Fruit fly (Drosophila melanogaster) whole organism, embryonic: ENCODE data around the gene HisCl1.

Experiments
- B-H2 ChIP-seq: fragments of 200-800 bp; sonication (Bioruptor generic); optimal IDR thresholded peaks from 2 replicates; lab custom pipeline; 2018; ENCODE audit warnings: missing biosample characterization, mild to moderate bottlenecking, missing genetic modification characterization
- Blimp-1 ChIP-seq: fragments of 200-800 bp; sonication (Bioruptor generic); optimal IDR thresholded peaks from 3 replicates; lab custom pipeline; 2018; ENCODE audit warnings: missing biosample characterization, missing genetic modification characterization, mild to moderate bottlenecking, moderate library complexity, missing genetic modification reagents
- CG10366 ChIP-seq: fragments of 200-800 bp; sonication (Bioruptor generic); IDR thresholded peaks from 2 replicates; pipeline ENCODE4 v1.3.6; 2022; ENCODE audit warnings: missing biosample characterization, missing genetic modification characterization
- CG10462 ChIP-seq: fragments of 200-800 bp; sonication (Bioruptor generic); optimal IDR thresholded peaks from 2 replicates; lab custom pipeline; 2016; ENCODE audit warnings: missing biosample characterization, missing genetic modification characterization
- CG10543 ChIP-seq: fragments of 200-800 bp; sonication (Bioruptor generic); optimal IDR thresholded peaks from 3 replicates; lab custom pipeline; 2017; ENCODE audit warnings: missing biosample characterization, mild to moderate bottlenecking, missing genetic modification characterization, moderate library complexity
- CG11723 ChIP-seq: fragments of 200-800 bp; sonication (Bioruptor generic); optimal IDR thresholded peaks from 2 replicates; lab custom pipeline; 2017; ENCODE audit warnings: missing biosample characterization, mild to moderate bottlenecking, missing genetic modification characterization
- CG12071 ChIP-seq: fragments of 200-800 bp; sonication (Bioruptor generic); optimal IDR thresholded peaks from 3 replicates; lab custom pipeline; 2018; ENCODE audit warnings: missing biosample characterization, mild to moderate bottlenecking, missing genetic modification characterization
- CG12659 ChIP-seq: fragments of 200-800 bp; sonication (Bioruptor generic); optimal IDR thresholded peaks from 3 replicates; lab custom pipeline; 2017; ENCODE audit warnings: mild to moderate bottlenecking, missing biosample characterization, missing genetic modification reagents, missing genetic modification characterization
- CG12769 ChIP-seq: fragments of 200-800 bp; sonication (Bioruptor generic); optimal IDR thresholded peaks from 2 replicates; lab custom pipeline; 2019; ENCODE audit warnings: missing biosample characterization, mild to moderate bottlenecking, missing genetic modification characterization, moderate library complexity
- CG15011 ChIP-seq: fragments of 200-800 bp; sonication (Bioruptor generic); optimal IDR thresholded peaks from 3 replicates; lab custom pipeline; 2018; ENCODE audit warnings: missing biosample characterization, mild to moderate bottlenecking, missing genetic modification characterization
- CG1529 ChIP-seq: fragments of 200-800 bp; sonication (Bioruptor generic); optimal IDR thresholded peaks from 3 replicates; lab custom pipeline; 2018; ENCODE audit warnings: missing biosample characterization, missing genetic modification characterization
- CG16779 ChIP-seq: fragments of 200-800 bp; sonication (Bioruptor generic); IDR thresholded peaks from 2 replicates; pipeline ENCODE4 v1.3.6; 2022; ENCODE audit warnings: missing biosample characterization, missing genetic modification characterization
- CG17829 ChIP-seq: fragments of 200-800 bp; optimal IDR thresholded peaks from 2 replicates; lab custom pipeline; 2019; ENCODE audit warnings: missing biosample characterization, mild to moderate bottlenecking, missing genetic modification characterization, moderate library complexity
- CG17912 ChIP-seq: fragments of 200-800 bp; sonication (Bioruptor generic); optimal IDR thresholded peaks from 2 replicates; lab custom pipeline; 2018; ENCODE audit warnings: missing biosample characterization, mild to moderate bottlenecking, missing genetic modification characterization
- CG2199 ChIP-seq: fragments of 200-800 bp; sonication (Bioruptor generic); IDR thresholded peaks from 3 replicates; pipeline ENCODE4 v1.3.6; 2022; ENCODE audit warnings: missing biosample characterization, missing genetic modification characterization
- CG2678 ChIP-seq: fragments of 200-800 bp; sonication (Bioruptor generic); optimal IDR thresholded peaks from 3 replicates; lab custom pipeline; 2019; ENCODE audit warnings: missing biosample characterization, mild to moderate bottlenecking, missing genetic modification characterization, moderate library complexity
- CG30403 ChIP-seq: fragments of 200-800 bp; sonication (Bioruptor generic); optimal IDR thresholded peaks from 3 replicates; lab custom pipeline; 2016; ENCODE audit warnings: missing biosample characterization, missing genetic modification characterization
- CG32767 ChIP-seq: fragments of 200-800 bp; sonication (Bioruptor generic); IDR thresholded peaks from 2 replicates; pipeline ENCODE4 v1.3.6; 2022; ENCODE audit warnings: missing biosample characterization, missing genetic modification characterization
- CG3281 ChIP-seq: fragments of 200-800 bp; sonication (Bioruptor generic); optimal IDR thresholded peaks from 3 replicates; lab custom pipeline; 2017; ENCODE audit warnings: missing biosample characterization, mild to moderate bottlenecking, missing genetic modification characterization
- CG4854 ChIP-seq: fragments of 200-800 bp; sonication (Bioruptor generic); optimal IDR thresholded peaks from 2 replicates; lab custom pipeline; 2016; ENCODE audit warnings: missing biosample characterization, missing genetic modification characterization, inconsistent platforms
- CG5180 ChIP-seq: fragments of 200-800 bp; sonication (Bioruptor generic); optimal IDR thresholded peaks from 3 replicates; lab custom pipeline; 2017; ENCODE audit warnings: missing biosample characterization, missing genetic modification characterization, mild to moderate bottlenecking, moderate library complexity, missing genetic modification reagents
- CG9437 ChIP-seq: fragments of 200-800 bp; sonication (Bioruptor generic); optimal IDR thresholded peaks from 2 replicates; lab custom pipeline; 2018; ENCODE audit warnings: missing biosample characterization, mild to moderate bottlenecking, missing genetic modification characterization
- D ChIP-seq, 2 experiments: fragments of 200-800 bp in 1 of 2; fragments of >200 bp in 1 of 2; sonication (Bioruptor generic) in 1 of 2; optimal IDR thresholded peaks; 2 replicates in 1 of 2; 3 replicates in 1 of 2; lab custom pipeline; 2017; ENCODE audit warnings: mild to moderate bottlenecking in 1 of 2, missing biosample characterization in 1 of 2, missing genetic modification characterization in 1 of 2, missing genetic modification reagents in 1 of 2
- Dek ChIP-seq: fragments of 200-800 bp; sonication (Bioruptor generic); optimal IDR thresholded peaks from 3 replicates; lab custom pipeline; 2019; ENCODE audit warnings: missing biosample characterization, mild to moderate bottlenecking, missing genetic modification characterization, moderate library complexity
- Ets65A ChIP-seq: fragments of 200-800 bp; sonication (Bioruptor generic); peaks from one replicate; lab custom pipeline; 2016; ENCODE audit warnings: missing biosample characterization, missing genetic modification characterization
- GATAe ChIP-seq: fragments of 200-800 bp; sonication (Bioruptor generic); conservative IDR thresholded peaks from 2 replicates; pipeline ENCODE4 v1.3.6; 2022; ENCODE audit warnings: missing biosample characterization, missing genetic modification characterization
- HmgD ChIP-seq: fragments of 200-800 bp; sonication (Bioruptor generic); optimal IDR thresholded peaks from 3 replicates; lab custom pipeline; 2016; ENCODE audit warnings: missing biosample characterization, missing genetic modification characterization
- Jarid2 ChIP-seq: fragments of 200-800 bp; sonication (Bioruptor generic); optimal IDR thresholded peaks from 3 replicates; lab custom pipeline; 2017; ENCODE audit warnings: mild to moderate bottlenecking, missing biosample characterization, missing genetic modification reagents, missing genetic modification characterization
- PHDP ChIP-seq: fragments of 200-800 bp; sonication (Bioruptor generic); optimal IDR thresholded peaks from 3 replicates; lab custom pipeline; 2018; ENCODE audit warnings: missing biosample characterization, mild to moderate bottlenecking, missing genetic modification characterization, moderate library complexity
- caup ChIP-seq: fragments of 200-800 bp; sonication (Bioruptor generic); optimal IDR thresholded peaks from 3 replicates; lab custom pipeline; 2017; ENCODE audit warnings: missing biosample characterization, mild to moderate bottlenecking, missing genetic modification characterization, moderate library complexity; ENCODE audit not compliant: severe bottlenecking
- disco-r ChIP-seq: fragments of 200-800 bp; sonication (Bioruptor generic); optimal IDR thresholded peaks from 2 replicates; lab custom pipeline; 2016; ENCODE audit warnings: missing biosample characterization, missing genetic modification characterization
- eyg ChIP-seq: fragments of 200-800 bp; sonication (Bioruptor generic); optimal IDR thresholded peaks from 3 replicates; lab custom pipeline; 2016; ENCODE audit warnings: missing biosample characterization, missing genetic modification characterization
- fd102C ChIP-seq: fragments of 200-800 bp; sonication (Bioruptor generic); optimal IDR thresholded peaks from 2 replicates; lab custom pipeline; 2018; ENCODE audit warnings: missing biosample characterization, mild to moderate bottlenecking, missing genetic modification characterization, moderate library complexity
- gfzf ChIP-seq: fragments of 200-800 bp; sonication (Bioruptor generic); optimal IDR thresholded peaks from 2 replicates; lab custom pipeline; 2016; ENCODE audit warnings: missing biosample characterization, mild to moderate bottlenecking, missing genetic modification characterization, moderate library complexity
- grn ChIP-seq: fragments of 200-800 bp; sonication (Bioruptor generic); optimal IDR thresholded peaks from 3 replicates; lab custom pipeline; 2017; ENCODE audit warnings: missing biosample characterization, missing genetic modification characterization
- h ChIP-seq: fragments of >200 bp; optimal IDR thresholded peaks from 2 replicates; lab custom pipeline; 2017
- jing ChIP-seq: fragments of 200-800 bp; sonication (Bioruptor generic); optimal IDR thresholded peaks from 2 replicates; lab custom pipeline; 2018; ENCODE audit warnings: missing biosample characterization, mild to moderate bottlenecking, missing genetic modification characterization
- jumu ChIP-seq: fragments of 200-800 bp; sonication (Bioruptor generic); optimal IDR thresholded peaks from 3 replicates; lab custom pipeline; 2016; ENCODE audit warnings: missing biosample characterization, missing genetic modification characterization
- kay ChIP-seq: fragments of 200-800 bp; sonication (Bioruptor generic); optimal IDR thresholded peaks from 2 replicates; lab custom pipeline; 2016; ENCODE audit warnings: missing biosample characterization, missing genetic modification characterization
- ken ChIP-seq: fragments of 200-800 bp; sonication (Bioruptor generic); IDR thresholded peaks from 3 replicates; pipeline ENCODE4 v1.3.6; 2022; ENCODE audit warnings: missing biosample characterization, missing genetic modification characterization
- lab ChIP-seq: fragments of 200-800 bp; sonication (Bioruptor generic); optimal IDR thresholded peaks from 3 replicates; lab custom pipeline; 2017; ENCODE audit warnings: missing biosample characterization, missing genetic modification characterization, mild to moderate bottlenecking, moderate library complexity, missing genetic modification reagents
- odd ChIP-seq: fragments of 200-800 bp; sonication (Bioruptor generic); optimal IDR thresholded peaks from 2 replicates; lab custom pipeline; 2017; ENCODE audit warnings: missing biosample characterization, mild to moderate bottlenecking, missing genetic modification characterization
- ro ChIP-seq: fragments of 200-800 bp; sonication (Bioruptor generic); IDR thresholded peaks from 2 replicates; pipeline ENCODE4 v1.3.6; 2022; ENCODE audit warnings: missing biosample characterization, missing genetic modification characterization
- seq ChIP-seq: fragments of 200-800 bp; sonication (Bioruptor generic); IDR thresholded peaks from 2 replicates; pipeline ENCODE4 v1.3.6; 2022; ENCODE audit warnings: missing biosample characterization, missing genetic modification characterization
- sima ChIP-seq: fragments of 200-800 bp; sonication (Bioruptor generic); optimal IDR thresholded peaks from 2 replicates; lab custom pipeline; 2016; ENCODE audit warnings: missing biosample characterization, missing genetic modification characterization
- slou ChIP-seq: fragments of 200-800 bp; sonication (Bioruptor generic); optimal IDR thresholded peaks from 3 replicates; lab custom pipeline; 2016; ENCODE audit warnings: missing biosample characterization, missing genetic modification characterization
- tap ChIP-seq: fragments of 200-800 bp; optimal IDR thresholded peaks from 3 replicates; lab custom pipeline; 2019; ENCODE audit warnings: missing biosample characterization, mild to moderate bottlenecking, missing genetic modification characterization, moderate library complexity
- ttk ChIP-seq: fragments of 200-800 bp; sonication (Bioruptor generic); IDR thresholded peaks from 2 replicates; pipeline ENCODE4 v2.1.2; 2022; ENCODE audit warnings: missing biosample characterization, missing genetic modification characterization
- usp ChIP-seq: fragments of >200 bp; optimal IDR thresholded peaks from 2 replicates; lab custom pipeline; 2017; ENCODE audit warnings: missing biosample characterization, missing genetic modification characterization

HisCl1 gene

dm6 chr3R:11812479-11812878, 25.5 kb downstream of the HisCl1 start:
- no peak for TF ChIP-seq jumu
- no peak for TF ChIP-seq odd (GFP tag; lab: Kevin White, UChicago)
- no peak for TF ChIP-seq CG17829
- no peak for TF ChIP-seq CG12071 (GFP tag; lab: Kevin White, UChicago)

dm6 chr3R:11812881-11813466, 26.0 kb downstream of the HisCl1 start, which contains the start of gene ClC-a:
Gene ClC-a, minus strand, starts transcription at chr3R:11813207.
- TF ChIP-seq h (lab: Kevin White, UChicago): no peak
- TF ChIP-seq CG10543 (GFP tag; lab: Kevin White, UChicago): peak; percentile 76
- no peak for TF ChIP-seq CG1529
- TF ChIP-seq Jarid2: no peak
- TF ChIP-seq CG3281: peak; percentile 14
- TF ChIP-seq Blimp-1 (GFP tag; lab: Kevin White, UChicago): no peak
- TF ChIP-seq sima (GFP tag; lab: Kevin White, UChicago): no peak
- peak; percentile 65 for TF ChIP-seq CG12769 (tag; lab: Kevin White, UChicago)
- 0 out of 2 replicates have a peak, but pooled peaks have one; percentile 17 for TF ChIP-seq GATAe (GFP tag; lab: Robert Waterston, UW)
- TF ChIP-seq HmgD: no peak
- no peak for TF ChIP-seq slou (GFP tag; lab: Kevin White, UChicago)
- no peak for TF ChIP-seq ro
- no peak for TF ChIP-seq PHDP (tag; lab: Kevin White, UChicago)
- TF ChIP-seq CG17912 (GFP tag; lab: Kevin White, UChicago): no peak
- 0 out of 3 replicates have a peak, but pooled peaks have one; percentile 37 for TF ChIP-seq CG2199 (GFP tag; lab: Robert Waterston, UW)
- no peak for TF ChIP-seq CG10462 (GFP tag; lab: Kevin White, UChicago)
- TF ChIP-seq jing (GFP tag; lab: Kevin White, UChicago): no peak
- no peak for TF ChIP-seq D (optimal IDR thresholded peaks at IDR 0.05; lab: Kevin White, UChicago)
- TF ChIP-seq D (GFP tag; optimal IDR thresholded peaks at IDR 0.05; lab: Kevin White, UChicago): no peak
- TF ChIP-seq CG32767 (GFP tag; lab: Robert Waterston, UW): no peak
- no peak for TF ChIP-seq caup (GFP tag; lab: Kevin White, UChicago)
- TF ChIP-seq CG9437 (GFP tag; lab: Kevin White, UChicago): no peak
- TF ChIP-seq gfzf (GFP tag; lab: Kevin White, UChicago): no peak
- no peak for TF ChIP-seq kay (GFP tag; lab: Kevin White, UChicago)
- TF ChIP-seq CG12071 (GFP tag; lab: Kevin White, UChicago): no peak
- TF ChIP-seq lab: peak; percentile 54
- peak; percentile 3 for TF ChIP-seq CG2678
- no peak for TF ChIP-seq CG15011 (GFP tag; lab: Kevin White, UChicago)
- TF ChIP-seq CG30403: no peak
- TF ChIP-seq CG16779 (GFP tag; lab: Robert Waterston, UW): no peak
- peak; percentile 89 for TF ChIP-seq Ets65A
- no peak for TF ChIP-seq Dek
- TF ChIP-seq ttk: no peak
- TF ChIP-seq CG10366 (GFP tag; lab: Robert Waterston, UW): no peak
- TF ChIP-seq fd102C: no peak
- TF ChIP-seq eyg (GFP tag; lab: Kevin White, UChicago): no peak
- peak; percentile 15 for TF ChIP-seq CG5180 (GFP tag; lab: Kevin White, UChicago)
- no peak for TF ChIP-seq CG4854 (GFP tag; lab: Kevin White, UChicago)
- TF ChIP-seq disco-r: no peak
- no peak for TF ChIP-seq ken (GFP tag; lab: Robert Waterston, UW)
- no peak for TF ChIP-seq tap (tag; lab: Kevin White, UChicago)
- peak; percentile 8 for TF ChIP-seq B-H2 (GFP tag; lab: Kevin White, UChicago)
- no peak for TF ChIP-seq CG12659
- TF ChIP-seq seq (GFP tag; lab: Robert Waterston, UW): peak; percentile 29; the same call in 1 of the 2 replicates
- no peak for TF ChIP-seq CG11723
- no peak for TF ChIP-seq usp (GFP tag; lab: Kevin White, UChicago)
- peak; percentile 20 for TF ChIP-seq grn (GFP tag; lab: Kevin White, UChicago)
